Worm (Caenorhabditis elegans): Measurements from ENCODE around the gene F18C5.10.

DNA sequence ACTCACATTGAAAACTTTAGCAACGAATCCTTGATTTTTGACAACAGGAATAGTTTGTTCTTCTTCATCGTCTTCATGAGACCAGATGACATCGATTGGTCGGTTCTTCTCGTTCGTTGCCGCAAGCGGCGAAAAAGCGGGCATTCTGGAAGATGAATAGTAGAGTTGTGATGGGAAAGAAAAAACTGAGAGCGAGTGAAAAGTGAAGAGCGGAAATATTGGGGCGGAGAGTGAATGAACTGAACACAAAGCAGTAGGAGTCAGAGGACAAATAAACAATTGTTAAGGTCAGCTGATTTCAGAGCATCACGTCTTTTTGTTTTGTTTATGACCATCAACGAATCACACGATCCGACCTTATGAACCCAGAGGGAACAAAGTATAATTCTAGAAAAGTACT lies at the start of gene F18C5.10:
- no peak for TF ChIP-seq W03F9.2 (tag; optimal IDR thresholded peaks at IDR 0.05)
- TF ChIP-seq him-1 (tag; optimal IDR thresholded peaks at IDR 0.05): no peak

Measured in whole organism, L4/young adult.